Fruit fly (Drosophila melanogaster): Measurements from ENCODE around the gene CG7142.

dm6 chr3R:18235879-18236278, 43.4 kb downstream of the CG7142 start, which contains the start of gene repo:
- no peak for TF ChIP-seq fkh (GFP tag; optimal IDR thresholded peaks at IDR 0.05)
- no peak for TF ChIP-seq CG8319 (GFP tag; optimal IDR thresholded peaks at IDR 0.05)
- no peak for TF ChIP-seq fd59A (GFP tag; optimal IDR thresholded peaks at IDR 0.05)
- TF ChIP-seq pdm3 (GFP tag; optimal IDR thresholded peaks at IDR 0.05): no peak
- TF ChIP-seq CG32006 (GFP tag; optimal IDR thresholded peaks at IDR 0.05): no peak
- TF ChIP-seq Met (GFP tag; optimal IDR thresholded peaks at IDR 0.05): no peak
- TF ChIP-seq Lpt (GFP tag; optimal IDR thresholded peaks at IDR 0.05): no peak
- no peak for TF ChIP-seq Eip78C (GFP tag)
- no peak for TF ChIP-seq CG11294 (GFP tag; IDR thresholded peaks at IDR 0.05)
- no peak for TF ChIP-seq CG9139 (GFP tag; optimal IDR thresholded peaks at IDR 0.05)
